Fruit fly (Drosophila melanogaster): ENCODE data around the gene mth.

The mth gene

dm6 chr3L:377222-378071 is 30.7 kb upstream of the mth start (continued):
- TF ChIP-seq Opbp (GFP tag; IDR thresholded peaks at IDR 0.05; ENCODE audit: partially characterized antibody) = peak; percentile 48; the same call in 1 of the 3 replicates
- peak; percentile 78 for TF ChIP-seq ranshi (GFP tag; IDR thresholded peaks at IDR 0.05)
- TF ChIP-seq CG31441 (GFP tag; IDR thresholded peaks at IDR 0.05) = peak; percentile 97
- TF ChIP-seq kni (GFP tag; optimal IDR thresholded peaks at IDR 0.05) = peak; percentile 26
- TF ChIP-seq bab2 (GFP tag; optimal IDR thresholded peaks at IDR 0.05) = peak; percentile 9
- TF ChIP-seq sna (GFP tag; IDR thresholded peaks at IDR 0.05; ENCODE audit: partially characterized antibody) = no peak
- TF ChIP-seq NC2β (GFP tag; optimal IDR thresholded peaks at IDR 0.05) = no peak
- TF ChIP-seq D19A (tag; optimal IDR thresholded peaks at IDR 0.05) = peak; percentile 89
- TF ChIP-seq CG3163 (GFP tag; optimal IDR thresholded peaks at IDR 0.05) = no peak
- no peak for TF ChIP-seq Tbp (GFP tag; optimal IDR thresholded peaks at IDR 0.05)
- peak in 1 of 2 experiments; percentile 49 for TF ChIP-seq Pdp1 (GFP tag; optimal IDR thresholded peaks at IDR 0.05)
- peak; percentile 14 for TF ChIP-seq Hmx (GFP tag; optimal IDR thresholded peaks at IDR 0.05)
- peak; percentile 27; the same call in 1 of the 2 replicates for TF ChIP-seq cas (GFP tag; IDR thresholded peaks at IDR 0.05)
- TF ChIP-seq Dek (tag; optimal IDR thresholded peaks at IDR 0.05) = peak; percentile 90
- peak; percentile 94 for TF ChIP-seq CG7839 (tag; optimal IDR thresholded peaks at IDR 0.05)
- TF ChIP-seq Ets65A (GFP tag) = no peak
- peak; percentile 74 for TF ChIP-seq exex (tag; optimal IDR thresholded peaks at IDR 0.05)
- TF ChIP-seq CG1024 (GFP tag; IDR thresholded peaks at IDR 0.05) = no peak; the same call in 1 of the 2 replicates
- TF ChIP-seq lbe (GFP tag; optimal IDR thresholded peaks at IDR 0.05) = peak; percentile 50
- no peak for TF ChIP-seq hb (GFP tag; IDR thresholded peaks at IDR 0.05; ENCODE audit: partially characterized antibody)
- peak; percentile 77 for TF ChIP-seq lmd (GFP tag; IDR thresholded peaks at IDR 0.05)
- TF ChIP-seq CG1832 (GFP tag; optimal IDR thresholded peaks at IDR 0.05) = peak; percentile 93
- peak; percentile 28 for TF ChIP-seq pfk (GFP tag; optimal IDR thresholded peaks at IDR 0.05)
- peak; percentile 50 for TF ChIP-seq ro (GFP tag; IDR thresholded peaks at IDR 0.05)
- TF ChIP-seq CG8765 (GFP tag; IDR thresholded peaks at IDR 0.05) = peak; percentile 50; the same call in 1 of the 2 replicates
- TF ChIP-seq CG12071 (GFP tag; optimal IDR thresholded peaks at IDR 0.05) = peak; percentile 44
- TF ChIP-seq mirr (GFP tag; optimal IDR thresholded peaks at IDR 0.05) = no peak
- TF ChIP-seq tll (GFP tag; optimal IDR thresholded peaks at IDR 0.05) = no peak
- TF ChIP-seq HmgZ (tag; optimal IDR thresholded peaks at IDR 0.05) = peak; percentile 66
- TF ChIP-seq CG17912 (GFP tag; optimal IDR thresholded peaks at IDR 0.05) = peak; percentile 29
- TF ChIP-seq ken (GFP tag; IDR thresholded peaks at IDR 0.05) = peak; percentile 65; the same call in 2 of the 3 replicates
- TF ChIP-seq CG6683 (GFP tag; optimal IDR thresholded peaks at IDR 0.05) = peak; percentile 92
- TF ChIP-seq pum (GFP tag; optimal IDR thresholded peaks at IDR 0.05) = no peak
- TF ChIP-seq CG9609 (GFP tag; optimal IDR thresholded peaks at IDR 0.05) = no peak
- TF ChIP-seq CG4820 (GFP tag; optimal IDR thresholded peaks at IDR 0.05) = peak; percentile 79
- no peak for TF ChIP-seq Dref (GFP tag; IDR thresholded peaks at IDR 0.05)
- peak; percentile 95 for TF ChIP-seq Sox100B (GFP tag; optimal IDR thresholded peaks at IDR 0.05)
- TF ChIP-seq CG8290 (GFP tag; optimal IDR thresholded peaks at IDR 0.05) = peak; percentile 9
- peak in 1 of 2 experiments; percentile 19 for TF ChIP-seq CG8290 (tag; optimal IDR thresholded peaks at IDR 0.05)
- peak; percentile 95 for TF ChIP-seq CG9727 (GFP tag; optimal IDR thresholded peaks at IDR 0.05)
- no peak for TF ChIP-seq chm (GFP tag; IDR thresholded peaks at IDR 0.05)
- TF ChIP-seq CG17359 (tag; optimal IDR thresholded peaks at IDR 0.05) = peak; percentile 91
- no peak for TF ChIP-seq CG9876 (GFP tag; optimal IDR thresholded peaks at IDR 0.05)
- peak; percentile 89 for TF ChIP-seq nmo (GFP tag; optimal IDR thresholded peaks at IDR 0.05)
- peak; percentile 82 for TF ChIP-seq sens (GFP tag)
- peak; percentile 25 for TF ChIP-seq Ravus (GFP tag; IDR thresholded peaks at IDR 0.05)
- TF ChIP-seq Adf1 (GFP tag; IDR thresholded peaks at IDR 0.05) = peak; percentile 6; the same call in 1 of the 2 replicates
- no peak for TF ChIP-seq luna (GFP tag; optimal IDR thresholded peaks at IDR 0.05)
- TF ChIP-seq cad (GFP tag; optimal IDR thresholded peaks at IDR 0.05) = no peak
